Fruit fly (Drosophila melanogaster) whole organism, pupa: ENCODE measurements around the gene Best1.
A peak's percentile ranks its signal among the peaks of the same experiment; 100 is the strongest.

ENCODE experiments used
- CG10348 ChIP-seq: fragments of 200-800 bp; sonication (Bioruptor generic); IDR thresholded peaks from 2 replicates; pipeline ENCODE4 v1.3.6; 2022; ENCODE audit warnings: missing biosample characterization, missing genetic modification characterization
- CG12605 ChIP-seq: fragments of 200-800 bp; sonication (Bioruptor generic); IDR thresholded peaks from 2 replicates; pipeline ENCODE4 v1.3.6; 2022; ENCODE audit warnings: missing biosample characterization, missing genetic modification characterization
- CG13204 ChIP-seq: fragments of 200-800 bp; sonication (Bioruptor generic); optimal IDR thresholded peaks from 2 replicates; lab custom pipeline; 2018; ENCODE audit warnings: missing biosample characterization, mild to moderate bottlenecking, missing genetic modification characterization, moderate library complexity
- CG14655 ChIP-seq: fragments of 200-800 bp; sonication (Bioruptor generic); optimal IDR thresholded peaks from 3 replicates; lab custom pipeline; 2017; ENCODE audit warnings: mild to moderate bottlenecking, missing biosample characterization, missing genetic modification reagents, missing genetic modification characterization
- CG15710 ChIP-seq: fragments of 200-800 bp; sonication (Bioruptor generic); optimal IDR thresholded peaks from 2 replicates; lab custom pipeline; 2018; ENCODE audit warnings: missing biosample characterization, mild to moderate bottlenecking, missing genetic modification characterization, moderate library complexity
- CG17806 ChIP-seq: fragments of 200-800 bp; sonication (Bioruptor generic); optimal IDR thresholded peaks from 2 replicates; lab custom pipeline; 2018; ENCODE audit warnings: missing biosample characterization, mild to moderate bottlenecking, missing genetic modification characterization, moderate library complexity
- CG32121 ChIP-seq: fragments of 200-800 bp; sonication (Bioruptor generic); IDR thresholded peaks from 2 replicates; pipeline ENCODE4 v1.3.6; 2022; ENCODE audit warnings: missing biosample characterization, missing genetic modification characterization
- CG34367 ChIP-seq: fragments of 200-800 bp; sonication (Bioruptor generic); optimal IDR thresholded peaks from 2 replicates; lab custom pipeline; 2018; ENCODE audit warnings: missing biosample characterization, mild to moderate bottlenecking, missing genetic modification characterization
- CG4496 ChIP-seq: fragments of 200-800 bp; sonication (Bioruptor generic); IDR thresholded peaks from 3 replicates; pipeline ENCODE4 v1.3.6; 2022; ENCODE audit warnings: missing biosample characterization, missing genetic modification characterization
- CG8159 ChIP-seq: fragments of 200-800 bp; sonication (Bioruptor generic); optimal IDR thresholded peaks from 3 replicates; lab custom pipeline; 2018; ENCODE audit warnings: missing biosample characterization, mild to moderate bottlenecking, missing genetic modification characterization, moderate library complexity
- CG8301 ChIP-seq: fragments of 200-800 bp; sonication (Bioruptor generic); optimal IDR thresholded peaks from 2 replicates; lab custom pipeline; 2018; ENCODE audit warnings: missing biosample characterization, mild to moderate bottlenecking, missing genetic modification characterization
- CG9948 ChIP-seq: fragments of 200-800 bp; sonication (Bioruptor generic); optimal IDR thresholded peaks from 2 replicates; lab custom pipeline; 2018; ENCODE audit warnings: missing biosample characterization, mild to moderate bottlenecking, missing genetic modification characterization, moderate library complexity
- D1 ChIP-seq: fragments of 200-800 bp; sonication (Bioruptor generic); optimal IDR thresholded peaks from 2 replicates; lab custom pipeline; 2018; ENCODE audit warnings: missing biosample characterization, mild to moderate bottlenecking, missing genetic modification characterization, moderate library complexity
- EcR ChIP-seq: fragments of 200-800 bp; sonication (Bioruptor generic); optimal IDR thresholded peaks from 3 replicates; lab custom pipeline; 2019; ENCODE audit warnings: missing biosample characterization, missing genetic modification characterization, mild to moderate bottlenecking, moderate library complexity, missing genetic modification reagents
- Ets98B ChIP-seq: fragments of 200-800 bp; sonication (Bioruptor generic); IDR thresholded peaks from 2 replicates; pipeline ENCODE4 v1.3.6; 2022; ENCODE audit warnings: missing biosample characterization, missing genetic modification characterization
- Pif1A ChIP-seq: fragments of 200-800 bp; sonication (Bioruptor generic); optimal IDR thresholded peaks from 3 replicates; lab custom pipeline; 2016; ENCODE audit warnings: missing biosample characterization, missing genetic modification characterization
- Pif1B ChIP-seq: fragments of 200-800 bp; sonication (Bioruptor generic); optimal IDR thresholded peaks from 3 replicates; lab custom pipeline; 2016; ENCODE audit warnings: missing biosample characterization, missing genetic modification characterization
- Snoo ChIP-seq: fragments of 200-800 bp; sonication (Bioruptor generic); optimal IDR thresholded peaks from 3 replicates; lab custom pipeline; 2017; ENCODE audit warnings: missing biosample characterization, mild to moderate bottlenecking, missing genetic modification characterization, inconsistent platforms
- fd96Ca ChIP-seq: fragments of 200-800 bp; sonication (Bioruptor generic); IDR thresholded peaks from 3 replicates; pipeline ENCODE4 v1.3.6; 2022; ENCODE audit warnings: missing biosample characterization, missing genetic modification characterization
- gl ChIP-seq: fragments of 200-800 bp; sonication (Bioruptor generic); optimal IDR thresholded peaks from 2 replicates; lab custom pipeline; 2018; ENCODE audit warnings: missing biosample characterization, mild to moderate bottlenecking, missing genetic modification characterization
- rn ChIP-seq: fragments of 200-800 bp; sonication (Bioruptor generic); IDR thresholded peaks from 2 replicates; pipeline ENCODE4 v1.3.6; 2022; ENCODE audit warnings: missing biosample characterization, missing genetic modification characterization

Best1 gene

DNA sequence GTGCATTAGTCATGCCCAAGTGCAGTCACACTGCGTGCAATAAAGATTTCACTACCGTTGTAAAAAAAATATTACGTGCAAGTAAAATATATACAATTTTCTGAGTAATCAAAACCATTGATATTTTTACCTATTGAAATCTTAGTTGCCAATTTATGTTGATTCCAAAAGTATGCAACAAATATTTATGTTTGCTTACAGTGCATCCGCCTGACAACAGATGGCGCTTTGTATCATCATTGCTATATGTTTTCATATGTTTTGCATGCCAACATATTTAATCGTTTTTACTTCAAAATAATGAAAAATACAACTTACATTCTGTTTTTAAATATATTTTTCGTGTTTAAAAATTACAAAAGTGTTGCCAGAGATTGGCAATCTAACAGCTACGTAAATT lies 33.3 kb upstream of the Best1 start:
- no peak for TF ChIP-seq CG32121 (GFP tag; lab: Robert Waterston, UW)
- no peak for TF ChIP-seq fd96Ca
- no peak for TF ChIP-seq CG9948 (tag; lab: Kevin White, UChicago)
- TF ChIP-seq CG8159, result no peak
- no peak for TF ChIP-seq rn (GFP tag; lab: Robert Waterston, UW)
- no peak for TF ChIP-seq CG4496
- no peak for TF ChIP-seq Ets98B (GFP tag; lab: Robert Waterston, UW)
- peak; percentile 8 for TF ChIP-seq CG8301 (tag; lab: Kevin White, UChicago)
- no peak for TF ChIP-seq Pif1B (GFP tag; lab: Kevin White, UChicago)
- no peak for TF ChIP-seq EcR (GFP tag; lab: Kevin White, UChicago)
- no peak for TF ChIP-seq CG10348
- peak; percentile 2 for TF ChIP-seq CG34367 (tag; lab: Kevin White, UChicago)
- peak; percentile 22 for TF ChIP-seq CG14655
- TF ChIP-seq CG17806 (tag; lab: Kevin White, UChicago), result no peak
- TF ChIP-seq Snoo (tag; lab: Kevin White, UChicago), result no peak
- TF ChIP-seq D1 (tag; lab: Kevin White, UChicago), result peak; percentile 65
- no peak for TF ChIP-seq Pif1A
- TF ChIP-seq CG15710, result no peak
- TF ChIP-seq CG13204, result no peak

DNA sequence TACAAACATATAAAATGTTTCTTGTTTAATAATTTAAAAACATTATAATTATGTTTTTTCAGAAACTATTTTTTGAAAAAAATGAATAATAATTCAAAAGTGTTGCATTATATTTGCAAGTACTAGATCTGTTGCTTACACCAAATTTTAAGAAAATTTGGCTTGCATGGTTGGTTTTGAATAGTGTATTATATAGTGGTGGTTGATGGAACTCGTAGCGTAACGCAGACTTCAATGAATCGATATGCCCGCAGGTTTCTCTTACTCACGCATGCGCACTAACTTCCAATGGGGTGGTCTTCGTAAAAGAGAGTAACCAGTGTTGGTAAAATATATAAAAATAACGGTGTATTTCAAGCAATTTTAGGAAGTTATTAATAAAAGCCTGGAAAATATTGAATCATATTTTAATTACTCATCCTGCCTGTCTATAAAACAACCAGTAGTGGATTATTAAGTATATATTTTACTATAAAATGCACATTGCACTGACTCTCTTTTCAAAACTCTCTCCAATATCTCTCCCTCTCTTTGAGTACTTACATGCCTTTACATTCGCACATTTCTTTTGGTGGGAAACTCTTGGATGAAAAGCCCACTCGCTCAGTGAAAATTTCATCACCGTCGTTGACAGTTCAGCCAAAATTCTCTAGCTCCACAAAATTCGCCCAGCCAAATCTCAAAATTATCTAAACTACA lies 19.9 kb upstream of the Best1 start, which contains the start of gene Syn:
TSS of gene Syn (plus strand) at position 606 of the 699 bp plus-strand sequence.
- no peak for TF ChIP-seq CG12605 (GFP tag; lab: Robert Waterston, UW)
- no peak for TF ChIP-seq CG14655
- no peak for TF ChIP-seq CG17806 (tag; lab: Kevin White, UChicago)
- no peak for TF ChIP-seq Ets98B (GFP tag; lab: Robert Waterston, UW)
- no peak for TF ChIP-seq D1 (tag; lab: Kevin White, UChicago)

DNA sequence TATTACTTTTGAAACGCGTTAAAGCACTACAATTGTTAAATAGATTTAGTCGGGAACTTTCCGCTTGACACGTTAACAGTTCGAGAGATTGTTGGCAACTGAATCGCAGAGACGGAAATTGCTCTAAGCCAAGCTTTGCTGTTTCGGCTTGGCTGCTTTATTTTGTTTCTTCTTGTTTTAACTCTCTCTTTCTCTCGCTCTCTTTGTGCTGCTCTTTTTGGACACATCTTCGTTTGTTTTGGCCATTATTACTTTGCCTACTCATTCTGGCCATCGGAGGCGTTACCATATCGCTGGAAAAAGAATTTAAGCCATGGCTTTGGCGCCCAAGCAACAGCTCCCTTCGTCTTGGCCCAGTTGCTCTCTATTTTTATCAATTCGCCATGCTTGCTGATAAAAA lies 19.2 kb upstream of the Best1 start, which contains the start of gene CG12814:
TSS of gene CG12814 (minus strand) at position 84 of the 400 bp plus-strand sequence.
- peak; percentile 51 for TF ChIP-seq CG34367 (tag; lab: Kevin White, UChicago)
- peak; percentile 71 for TF ChIP-seq D1 (tag; lab: Kevin White, UChicago)
- TF ChIP-seq rn (GFP tag; lab: Robert Waterston, UW), result peak; percentile 11; the same call in 1 of the 2 replicates
- TF ChIP-seq CG15710, result peak; percentile 41
- TF ChIP-seq fd96Ca, result no peak; the same call in 2 of the 3 replicates
- peak; percentile 52 for TF ChIP-seq CG17806 (tag; lab: Kevin White, UChicago)
- no peak for TF ChIP-seq CG14655
- TF ChIP-seq Pif1B (GFP tag; lab: Kevin White, UChicago), result no peak
- TF ChIP-seq CG9948 (tag; lab: Kevin White, UChicago), result peak; percentile 33
- TF ChIP-seq CG4496, result peak; percentile 69; the same call in 2 of the 3 replicates
- no peak for TF ChIP-seq CG8301 (tag; lab: Kevin White, UChicago)
- peak; percentile 79 for TF ChIP-seq Ets98B (GFP tag; lab: Robert Waterston, UW)
- peak; percentile 86 for TF ChIP-seq gl
- peak; percentile 13; the same call in 1 of the 2 replicates for TF ChIP-seq CG32121 (GFP tag; lab: Robert Waterston, UW)
- TF ChIP-seq CG13204, result peak; percentile 60
- peak; percentile 19 for TF ChIP-seq CG8159
- peak; percentile 48 for TF ChIP-seq Snoo (tag; lab: Kevin White, UChicago)
- peak; percentile 86 for TF ChIP-seq CG12605 (GFP tag; lab: Robert Waterston, UW)
- no peak for TF ChIP-seq CG10348
- peak; percentile 47 for TF ChIP-seq EcR (GFP tag; lab: Kevin White, UChicago)

DNA sequence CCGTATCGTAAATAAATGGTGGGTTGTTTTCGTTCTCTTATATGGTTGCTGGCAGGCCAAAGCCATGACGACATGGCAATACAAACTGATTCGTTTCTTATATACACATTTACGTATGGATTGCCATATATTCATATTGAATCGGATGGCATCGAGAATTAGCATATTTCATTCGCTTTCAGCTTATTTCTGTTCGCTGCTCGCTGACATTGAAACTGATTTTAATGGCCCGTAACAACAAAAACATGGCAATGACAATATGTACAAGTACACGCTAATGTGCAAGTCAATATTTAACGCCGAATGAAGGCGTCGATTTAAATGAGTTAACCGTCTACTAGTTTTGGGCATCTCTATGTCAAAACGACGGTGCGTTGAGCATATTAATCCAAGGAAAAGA lies 15.7 kb upstream of the Best1 start:
- TF ChIP-seq CG14655, result no peak
- TF ChIP-seq fd96Ca, result no peak
- TF ChIP-seq CG15710, result no peak
- no peak for TF ChIP-seq CG32121 (GFP tag; lab: Robert Waterston, UW)
- TF ChIP-seq Pif1A, result no peak
- TF ChIP-seq CG12605 (GFP tag; lab: Robert Waterston, UW), result no peak
- TF ChIP-seq CG9948 (tag; lab: Kevin White, UChicago), result no peak
- no peak for TF ChIP-seq Snoo (tag; lab: Kevin White, UChicago)

DNA sequence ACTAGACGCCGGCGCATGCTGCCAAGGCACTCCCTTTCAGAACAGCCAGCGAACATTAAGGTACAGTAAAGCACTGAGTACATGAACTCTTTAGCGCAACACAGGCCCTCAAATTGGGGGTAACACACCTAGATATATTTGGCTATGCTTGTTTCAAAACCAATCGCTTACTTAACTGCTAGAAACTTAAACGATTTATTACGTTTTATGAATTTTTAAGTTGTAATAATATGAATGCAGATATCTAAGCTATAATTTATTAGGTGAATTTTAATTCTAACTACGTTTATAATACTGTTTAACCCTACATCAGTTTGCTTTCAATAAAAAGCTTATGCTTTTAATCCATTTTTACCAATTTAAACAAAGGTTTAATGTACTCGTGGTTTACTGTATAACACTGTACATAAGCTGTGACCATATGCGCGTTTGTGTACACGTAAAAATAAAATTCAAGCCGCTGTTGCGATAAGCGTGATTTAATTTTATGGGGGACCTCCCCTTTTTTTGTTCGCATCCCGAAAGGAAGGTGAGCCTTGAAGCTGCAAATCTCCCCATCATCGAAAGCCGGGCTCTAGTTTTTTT lies 6.7 kb upstream of the Best1 start:
- peak; percentile 28 for TF ChIP-seq Pif1B (GFP tag; lab: Kevin White, UChicago)
- TF ChIP-seq CG4496, result no peak
- TF ChIP-seq rn (GFP tag; lab: Robert Waterston, UW), result no peak
- TF ChIP-seq CG34367 (tag; lab: Kevin White, UChicago), result peak; percentile 44
- TF ChIP-seq CG9948 (tag; lab: Kevin White, UChicago), result peak; percentile 46
- no peak for TF ChIP-seq CG10348
- TF ChIP-seq CG17806 (tag; lab: Kevin White, UChicago), result peak; percentile 46
- TF ChIP-seq gl, result no peak
- TF ChIP-seq CG13204, result peak; percentile 1
- TF ChIP-seq CG8301 (tag; lab: Kevin White, UChicago), result peak; percentile 8
- TF ChIP-seq CG15710, result peak; percentile 65
- TF ChIP-seq Pif1A, result peak; percentile 32
- TF ChIP-seq EcR (GFP tag; lab: Kevin White, UChicago), result no peak
- TF ChIP-seq CG12605 (GFP tag; lab: Robert Waterston, UW), result no peak
- TF ChIP-seq Ets98B (GFP tag; lab: Robert Waterston, UW), result no peak
- no peak for TF ChIP-seq fd96Ca
- TF ChIP-seq Snoo (tag; lab: Kevin White, UChicago), result no peak
- no peak for TF ChIP-seq CG32121 (GFP tag; lab: Robert Waterston, UW)
- TF ChIP-seq D1 (tag; lab: Kevin White, UChicago), result no peak
- peak; percentile 79 for TF ChIP-seq CG8159
- TF ChIP-seq CG14655, result peak; percentile 53
